Fruit fly (Drosophila melanogaster): ENCODE measurements around the gene Cyp4d20.

Gene Cyp4d20

DNA sequence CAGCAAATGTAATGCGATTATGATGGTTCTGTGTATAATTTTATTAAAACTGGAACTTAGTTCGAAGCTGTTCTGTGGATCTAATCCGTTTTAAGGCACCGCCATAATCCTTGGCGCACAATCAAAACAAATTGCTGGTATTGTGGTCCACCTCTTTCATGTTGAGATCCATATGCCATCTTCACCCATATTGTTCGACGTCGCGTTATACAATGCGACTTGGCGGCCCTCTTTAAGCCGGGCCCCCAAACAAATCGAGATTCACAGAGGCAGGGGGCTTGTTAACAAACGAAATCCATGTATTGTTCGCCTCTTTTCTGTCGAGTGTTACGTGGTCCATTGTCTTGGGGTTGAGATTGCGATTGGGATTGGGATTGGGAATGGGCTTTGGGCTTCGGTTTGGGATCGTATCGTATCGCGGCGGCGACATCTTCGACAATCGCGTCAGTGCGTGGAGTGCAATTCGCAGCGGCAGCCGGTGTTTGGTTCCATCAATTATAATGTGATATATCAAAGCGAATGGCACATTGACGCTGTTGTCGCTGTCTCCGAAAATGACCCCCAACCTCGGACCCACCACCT is 41.4 kb downstream of the Cyp4d20 start:
- TF ChIP-seq CG14711 (tag; optimal IDR thresholded peaks at IDR 0.05) (no peak), kay (GFP tag; ENCODE audit: borderline replicate concordance) (no peak), CG12768 (GFP tag; optimal IDR thresholded peaks at IDR 0.05) (no peak), ovo (GFP tag; optimal IDR thresholded peaks at IDR 0.05) (no peak), tj (GFP tag; optimal IDR thresholded peaks at IDR 0.05) (no peak), Clk (GFP tag; optimal IDR thresholded peaks at IDR 0.05) (no peak), cic (GFP tag; optimal IDR thresholded peaks at IDR 0.05) (no peak), CG33017 (tag; optimal IDR thresholded peaks at IDR 0.05) (no peak), CG11617 (GFP tag; optimal IDR thresholded peaks at IDR 0.05) (no peak), CG5204 (GFP tag; optimal IDR thresholded peaks at IDR 0.05) (no peak), Mnt (GFP tag; optimal IDR thresholded peaks at IDR 0.05) (no peak), Crg-1 (GFP tag; optimal IDR thresholded peaks at IDR 0.05) (no peak), cnc (optimal IDR thresholded peaks at IDR 0.05) (no peak), CG1620 (GFP tag; optimal IDR thresholded peaks at IDR 0.05) (no peak), CG7101 (tag; optimal IDR thresholded peaks at IDR 0.05) (no peak)

dm6 chr3L:2434179-2434578 is 44.1 kb downstream of the Cyp4d20 start:
- peak; percentile 41 for TF ChIP-seq pad (GFP tag; optimal IDR thresholded peaks at IDR 0.05)
- no peak for TF ChIP-seq CG5204 (GFP tag; optimal IDR thresholded peaks at IDR 0.05)
- peak; percentile 41 for TF ChIP-seq CG14711 (tag; optimal IDR thresholded peaks at IDR 0.05)
- no peak for TF ChIP-seq CG11617 (GFP tag; optimal IDR thresholded peaks at IDR 0.05)
- TF ChIP-seq CG33017 (tag; optimal IDR thresholded peaks at IDR 0.05): peak; percentile 4
- TF ChIP-seq kay (GFP tag; ENCODE audit: borderline replicate concordance): peak; percentile 62
- no peak for TF ChIP-seq Crg-1 (GFP tag; optimal IDR thresholded peaks at IDR 0.05)
- TF ChIP-seq CG7045 (GFP tag; optimal IDR thresholded peaks at IDR 0.05): peak; percentile 16

- peak; percentile 29 for TF ChIP-seq CG14711 (tag; optimal IDR thresholded peaks at IDR 0.05)
- TF ChIP-seq Clk (GFP tag; optimal IDR thresholded peaks at IDR 0.05): peak; percentile 3
- TF ChIP-seq CG7101 (tag; optimal IDR thresholded peaks at IDR 0.05): peak; percentile 35
- no peak for TF ChIP-seq toe (GFP tag; optimal IDR thresholded peaks at IDR 0.05)
- no peak for TF ChIP-seq cnc (optimal IDR thresholded peaks at IDR 0.05)
- TF ChIP-seq CG7045 (GFP tag; optimal IDR thresholded peaks at IDR 0.05): peak; percentile 31
- TF ChIP-seq bab1 (GFP tag; optimal IDR thresholded peaks at IDR 0.05): no peak
- TF ChIP-seq kay (GFP tag; ENCODE audit: borderline replicate concordance): peak; percentile 51
- TF ChIP-seq CG12768 (GFP tag; optimal IDR thresholded peaks at IDR 0.05): peak; percentile 5
- no peak for TF ChIP-seq Crg-1 (GFP tag; optimal IDR thresholded peaks at IDR 0.05)
- TF ChIP-seq Hr96 (GFP tag; optimal IDR thresholded peaks at IDR 0.05): no peak
Measured at dm6 chr3L:2433358-2433757, 44.9 kb downstream of the Cyp4d20 start.

dm6 chr3L:2431340-2431739 is 46.9 kb downstream of the Cyp4d20 start:
- TF ChIP-seq CG33017 (tag; optimal IDR thresholded peaks at IDR 0.05) (no peak), CG7101 (tag; optimal IDR thresholded peaks at IDR 0.05) (no peak), cnc (optimal IDR thresholded peaks at IDR 0.05) (no peak), CG14711 (tag; optimal IDR thresholded peaks at IDR 0.05) (no peak), toe (GFP tag; optimal IDR thresholded peaks at IDR 0.05) (no peak), CG7045 (GFP tag; optimal IDR thresholded peaks at IDR 0.05) (no peak), Clk (GFP tag; optimal IDR thresholded peaks at IDR 0.05) (no peak), CG11617 (GFP tag; optimal IDR thresholded peaks at IDR 0.05) (no peak), CG12768 (GFP tag; optimal IDR thresholded peaks at IDR 0.05) (no peak), CG1620 (GFP tag; optimal IDR thresholded peaks at IDR 0.05) (no peak), kay (GFP tag; ENCODE audit: borderline replicate concordance) (no peak), ovo (GFP tag; optimal IDR thresholded peaks at IDR 0.05) (no peak), Mnt (GFP tag; optimal IDR thresholded peaks at IDR 0.05) (no peak), bab1 (GFP tag; optimal IDR thresholded peaks at IDR 0.05) (no peak), cic (GFP tag; optimal IDR thresholded peaks at IDR 0.05) (no peak)

DNA sequence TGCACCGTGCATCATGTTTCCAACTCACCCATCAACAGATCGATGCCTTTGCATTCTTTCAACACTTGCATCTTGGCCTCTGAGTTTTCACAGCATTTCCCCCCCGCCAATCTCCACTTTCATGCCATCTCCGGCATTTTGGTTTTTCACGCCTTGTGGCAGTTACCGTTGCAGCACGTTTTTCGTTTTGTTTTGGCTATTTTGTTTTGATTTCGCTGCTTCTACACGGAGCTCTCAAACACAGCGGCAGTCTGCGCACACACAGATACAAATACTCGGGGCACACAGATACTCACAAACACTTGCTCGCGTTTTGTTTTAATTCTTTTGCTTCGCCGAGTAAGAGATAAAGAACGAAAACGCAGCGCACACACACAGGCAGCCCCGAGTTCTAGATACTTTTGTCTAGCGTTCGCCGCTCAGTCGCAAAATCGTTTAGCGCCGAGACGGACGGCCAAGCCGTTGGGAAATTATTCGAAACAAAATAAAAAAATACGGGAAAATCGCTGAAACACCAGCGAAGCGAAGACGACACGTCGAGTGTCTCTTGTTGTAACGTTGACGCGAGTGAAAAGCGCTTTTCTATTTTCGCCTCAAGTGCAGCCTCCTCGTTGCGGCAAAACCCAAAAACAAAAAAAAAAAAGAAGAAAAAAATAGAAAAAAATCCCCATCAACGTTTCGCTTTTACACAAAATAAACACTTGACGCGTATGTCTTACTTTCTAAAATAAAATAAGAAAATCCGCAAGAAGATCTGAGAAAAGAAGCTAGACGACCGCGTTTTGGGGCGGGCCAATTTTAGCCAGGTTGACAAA is 49.6 kb downstream of the Cyp4d20 start:
- TF ChIP-seq CG12768 (GFP tag; optimal IDR thresholded peaks at IDR 0.05): peak; percentile 50
- TF ChIP-seq tj (GFP tag; optimal IDR thresholded peaks at IDR 0.05): peak; percentile 70
- TF ChIP-seq cic (GFP tag; optimal IDR thresholded peaks at IDR 0.05): peak; percentile 78
- TF ChIP-seq CG14711 (tag; optimal IDR thresholded peaks at IDR 0.05): no peak
- TF ChIP-seq CG7101 (tag; optimal IDR thresholded peaks at IDR 0.05): peak; percentile 13
- TF ChIP-seq Hr96 (GFP tag; optimal IDR thresholded peaks at IDR 0.05): peak; percentile 6
- TF ChIP-seq Clk (GFP tag; optimal IDR thresholded peaks at IDR 0.05): no peak
- TF ChIP-seq Mnt (GFP tag; optimal IDR thresholded peaks at IDR 0.05): peak; percentile 64
- TF ChIP-seq ovo (GFP tag; optimal IDR thresholded peaks at IDR 0.05): no peak
- no peak for TF ChIP-seq CG5204 (GFP tag; optimal IDR thresholded peaks at IDR 0.05)
- no peak for TF ChIP-seq cnc (optimal IDR thresholded peaks at IDR 0.05)
- peak; percentile 51 for TF ChIP-seq CG11617 (GFP tag; optimal IDR thresholded peaks at IDR 0.05)
- peak; percentile 48 for TF ChIP-seq CG7045 (GFP tag; optimal IDR thresholded peaks at IDR 0.05)
- peak; percentile 39 for TF ChIP-seq CG33017 (tag; optimal IDR thresholded peaks at IDR 0.05)
- no peak for TF ChIP-seq bab1 (GFP tag; optimal IDR thresholded peaks at IDR 0.05)
- no peak for TF ChIP-seq Crg-1 (GFP tag; optimal IDR thresholded peaks at IDR 0.05)
- no peak for TF ChIP-seq CG1620 (GFP tag; optimal IDR thresholded peaks at IDR 0.05)
- no peak for TF ChIP-seq pad (GFP tag; optimal IDR thresholded peaks at IDR 0.05)
- TF ChIP-seq toe (GFP tag; optimal IDR thresholded peaks at IDR 0.05): peak; percentile 47
- TF ChIP-seq kay (GFP tag; ENCODE audit: borderline replicate concordance): peak; percentile 75

DNA sequence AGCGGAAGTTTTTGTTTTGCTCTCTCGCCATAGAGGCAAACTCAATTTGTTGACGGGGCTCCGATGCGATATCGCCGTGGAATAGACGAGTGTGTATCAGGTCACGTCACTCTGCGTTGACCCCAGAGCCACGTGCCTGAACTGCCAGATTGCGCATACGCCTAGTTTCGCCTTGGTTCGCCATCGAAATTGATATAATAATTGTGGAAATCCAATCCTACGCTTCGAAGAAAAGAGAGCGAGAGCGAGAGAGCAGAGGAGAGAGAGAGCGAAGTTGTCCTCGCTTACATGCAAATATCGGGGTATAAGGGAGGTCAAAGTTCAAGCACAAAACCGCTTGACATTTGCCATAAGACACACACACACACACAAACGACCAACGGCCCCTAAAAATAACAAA is 51.1 kb downstream of the Cyp4d20 start:
- TF ChIP-seq Hr96 (GFP tag; optimal IDR thresholded peaks at IDR 0.05): no peak
- TF ChIP-seq bab1 (GFP tag; optimal IDR thresholded peaks at IDR 0.05): no peak
- TF ChIP-seq CG33017 (tag; optimal IDR thresholded peaks at IDR 0.05): no peak
- TF ChIP-seq Mnt (GFP tag; optimal IDR thresholded peaks at IDR 0.05): no peak
- TF ChIP-seq kay (GFP tag; ENCODE audit: borderline replicate concordance): no peak
- no peak for TF ChIP-seq cic (GFP tag; optimal IDR thresholded peaks at IDR 0.05)
- no peak for TF ChIP-seq ovo (GFP tag; optimal IDR thresholded peaks at IDR 0.05)
- TF ChIP-seq CG1620 (GFP tag; optimal IDR thresholded peaks at IDR 0.05): no peak
- no peak for TF ChIP-seq CG7045 (GFP tag; optimal IDR thresholded peaks at IDR 0.05)
- TF ChIP-seq toe (GFP tag; optimal IDR thresholded peaks at IDR 0.05): no peak
- no peak for TF ChIP-seq CG14711 (tag; optimal IDR thresholded peaks at IDR 0.05)

Data from whole organism, adult.